Worm (Caenorhabditis elegans): ENCODE results near the gene srlf-29.

- TF ChIP-seq him-1 (tag; optimal IDR thresholded peaks at IDR 0.05) (no peak), W03F9.2 (tag; optimal IDR thresholded peaks at IDR 0.05) (no peak), dao-5 (tag; optimal IDR thresholded peaks at IDR 0.05) (no peak)
Observed at ce11 chrII:1651804-1652203, 14.3 kb upstream of the srlf-29 start, which contains the start of gene fbxb-16.
